Worm (Caenorhabditis elegans): Measurements from ENCODE around the gene F37H8.5.

F37H8.5 gene

DNA sequence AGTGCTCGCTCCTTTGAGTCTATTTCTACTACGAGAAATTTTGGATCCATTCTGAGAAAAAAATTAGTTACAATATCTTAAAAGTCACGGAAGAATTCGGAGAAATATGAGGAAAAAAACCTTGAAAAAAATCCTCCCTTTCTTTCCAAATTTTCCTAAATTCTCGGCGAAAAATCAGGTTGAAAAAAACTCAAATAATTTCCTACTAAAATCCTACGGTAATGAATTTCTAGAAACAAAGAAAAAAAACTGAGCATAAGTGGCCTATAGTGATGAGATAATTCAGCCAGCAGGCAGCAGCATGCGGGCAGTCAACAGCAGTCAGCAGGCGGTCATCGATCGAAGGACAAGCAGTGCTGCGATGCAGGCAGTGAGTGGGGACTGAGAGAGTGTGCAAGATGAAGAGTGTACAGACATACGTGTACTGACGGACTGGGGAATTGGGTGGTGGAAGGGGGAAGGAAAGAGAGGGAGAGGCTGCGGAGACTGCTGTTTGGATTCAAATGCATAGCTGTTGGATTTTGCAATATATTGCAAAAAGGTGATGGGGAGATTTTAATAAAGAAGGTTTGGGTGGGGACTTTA lies 3.2 kb upstream of the F37H8.5 start, which contains the start of gene lir-3 (continued):
- TF ChIP-seq gmeb-2 (tag; optimal IDR thresholded peaks at IDR 0.05): no peak
- TF ChIP-seq sdc-2 (tag; optimal IDR thresholded peaks at IDR 0.05): peak; percentile 44
- no peak for TF ChIP-seq dve-1 (tag; optimal IDR thresholded peaks at IDR 0.05)
- no peak for TF ChIP-seq sox-2 (GFP tag; IDR thresholded peaks at IDR 0.05)
- TF ChIP-seq K09A11.1 (tag; optimal IDR thresholded peaks at IDR 0.05; ENCODE audit: insufficient read depth): no peak
- TF ChIP-seq syd-9 (tag; optimal IDR thresholded peaks at IDR 0.05): peak; percentile 2
- no peak for TF ChIP-seq ceh-22 (tag; optimal IDR thresholded peaks at IDR 0.05)
- TF ChIP-seq tbx-2 (tag; optimal IDR thresholded peaks at IDR 0.05): peak; percentile 28
- no peak for TF ChIP-seq odd-2 (tag; optimal IDR thresholded peaks at IDR 0.05)
- no peak for TF ChIP-seq hlh-8 (tag; optimal IDR thresholded peaks at IDR 0.05)
- no peak for TF ChIP-seq fax-1 (tag; optimal IDR thresholded peaks at IDR 0.05)
- no peak for TF ChIP-seq ztf-16 (tag; optimal IDR thresholded peaks at IDR 0.05)
- TF ChIP-seq ceh-45 (GFP tag; IDR thresholded peaks at IDR 0.05): no peak
- TF ChIP-seq K02D7.2 (tag; optimal IDR thresholded peaks at IDR 0.05): no peak
- peak; percentile 24 for TF ChIP-seq pros-1 (tag; optimal IDR thresholded peaks at IDR 0.05)
- TF ChIP-seq pat-9 (tag; optimal IDR thresholded peaks at IDR 0.05): no peak
- no peak for TF ChIP-seq ceh-2 (tag; optimal IDR thresholded peaks at IDR 0.05)
- TF ChIP-seq hlh-13 (GFP tag; optimal IDR thresholded peaks at IDR 0.05): no peak
- TF ChIP-seq nhr-11 (tag; optimal IDR thresholded peaks at IDR 0.05): no peak
- no peak for TF ChIP-seq pha-2 (tag; optimal IDR thresholded peaks at IDR 0.05)
- TF ChIP-seq hlh-15 (tag; optimal IDR thresholded peaks at IDR 0.05): no peak
- no peak for TF ChIP-seq F13H6.1 (tag; optimal IDR thresholded peaks at IDR 0.05)
- no peak for TF ChIP-seq lin-11 (tag; optimal IDR thresholded peaks at IDR 0.05)
- TF ChIP-seq rnt-1 (tag; optimal IDR thresholded peaks at IDR 0.05): peak; percentile 0
- TF ChIP-seq ceh-48 (tag; optimal IDR thresholded peaks at IDR 0.05): peak; percentile 47
- no peak for TF ChIP-seq npax-4 (tag; optimal IDR thresholded peaks at IDR 0.05)
- TF ChIP-seq ceh-34 (tag; optimal IDR thresholded peaks at IDR 0.05): no peak
- TF ChIP-seq che-1 (tag; optimal IDR thresholded peaks at IDR 0.05): no peak
- no peak for TF ChIP-seq C38D4.7 (GFP tag; optimal IDR thresholded peaks at IDR 0.05)
- peak; percentile 15 for TF ChIP-seq hlh-6 (tag; optimal IDR thresholded peaks at IDR 0.05)
- no peak for TF ChIP-seq ama-1 (optimal IDR thresholded peaks at IDR 0.05)
- TF ChIP-seq elt-4 (tag; optimal IDR thresholded peaks at IDR 0.05): no peak
- no peak for TF ChIP-seq elt-2 (tag; optimal IDR thresholded peaks at IDR 0.05)
- no peak for TF ChIP-seq ahr-1 (tag; optimal IDR thresholded peaks at IDR 0.05)
- no peak for TF ChIP-seq ets-4 (tag; optimal IDR thresholded peaks at IDR 0.05)
- peak; percentile 65 for TF ChIP-seq ref-2 (tag; optimal IDR thresholded peaks at IDR 0.05)
- no peak for TF ChIP-seq unc-86 (tag; optimal IDR thresholded peaks at IDR 0.05)
- TF ChIP-seq lim-6 (tag; optimal IDR thresholded peaks at IDR 0.05): no peak
- TF ChIP-seq T23F11.4 (GFP tag; optimal IDR thresholded peaks at IDR 0.05): no peak
- TF ChIP-seq C08G9.2 (tag; optimal IDR thresholded peaks at IDR 0.05): peak; percentile 26
- no peak for TF ChIP-seq sox-4 (tag; optimal IDR thresholded peaks at IDR 0.05)
- TF ChIP-seq ceh-24 (tag; optimal IDR thresholded peaks at IDR 0.05): no peak
- no peak for TF ChIP-seq Y22D7AL.16 (tag; optimal IDR thresholded peaks at IDR 0.05)
- no peak for TF ChIP-seq madf-2 (tag; optimal IDR thresholded peaks at IDR 0.05)
- peak; percentile 63 for TF ChIP-seq ceh-31 (tag; optimal IDR thresholded peaks at IDR 0.05)

DNA sequence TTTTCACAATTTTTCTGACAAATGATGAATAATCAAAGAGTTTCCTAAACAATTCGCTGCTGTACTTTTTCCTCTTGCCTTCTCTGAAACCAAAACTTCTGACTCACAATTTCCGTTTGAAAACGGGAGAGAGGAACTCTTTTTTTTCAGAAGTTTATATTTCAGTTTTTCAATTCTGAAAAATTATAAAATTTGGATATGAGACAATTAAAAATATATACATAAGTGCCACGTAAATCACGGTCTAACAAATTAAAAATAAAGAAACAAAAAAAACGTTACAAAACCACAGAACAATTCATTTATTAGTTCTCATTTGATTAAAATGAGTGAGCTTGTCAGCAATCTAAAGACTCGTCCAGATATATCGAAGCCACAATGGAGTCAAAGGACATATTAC lies 2.3 kb upstream of the F37H8.5 start, which contains the start of gene sfxn-1.2:
Gene sfxn-1.2, plus strand, starts transcription at position 301 of the 400 bp plus-strand sequence.
- TF ChIP-seq ceh-22 (tag; optimal IDR thresholded peaks at IDR 0.05) (no peak), tbx-2 (tag; optimal IDR thresholded peaks at IDR 0.05) (no peak), ceh-9 (tag; optimal IDR thresholded peaks at IDR 0.05) (no peak), unc-42 (tag; optimal IDR thresholded peaks at IDR 0.05) (no peak), pag-3 (tag; optimal IDR thresholded peaks at IDR 0.05; ENCODE audit: borderline replicate concordance) (no peak), pha-4 (tag; optimal IDR thresholded peaks at IDR 0.05) (no peak), madf-2 (tag; optimal IDR thresholded peaks at IDR 0.05) (no peak), F13H6.1 (tag; optimal IDR thresholded peaks at IDR 0.05) (no peak), ref-2 (tag; optimal IDR thresholded peaks at IDR 0.05) (no peak), hlh-8 (tag; optimal IDR thresholded peaks at IDR 0.05) (no peak)
